Fruit fly (Drosophila melanogaster) whole organism, wandering third instar larva: ENCODE results near the gene fy.

ENCODE experiments used
- Dif ChIP-seq: fragments of 200-275, 200-300 bp; sonication (Bioruptor generic); optimal IDR thresholded peaks from 2 replicates; lab custom pipeline; 2018; ENCODE audit warnings: missing biosample characterization, missing genetic modification characterization; ENCODE audit not compliant: partially characterized antibody
- br ChIP-seq: fragments of 200-800 bp; sonication (Bioruptor generic); optimal IDR thresholded peaks from 2 replicates; lab custom pipeline; 2016; ENCODE audit warnings: missing biosample characterization, missing genetic modification characterization
- h ChIP-seq: fragments of 200-800 bp; sonication (Bioruptor generic); optimal IDR thresholded peaks from 3 replicates; lab custom pipeline; 2016; ENCODE audit warnings: missing biosample characterization, mild to moderate bottlenecking, missing genetic modification characterization
- lola ChIP-seq: fragments of >200 bp; optimal IDR thresholded peaks from 2 replicates; lab custom pipeline; 2017; ENCODE audit warnings: missing biosample characterization, missing genetic modification characterization
- sage ChIP-seq: fragments of 200-800 bp; sonication (Bioruptor generic); optimal IDR thresholded peaks from 2 replicates; lab custom pipeline; 2016; ENCODE audit warnings: missing biosample characterization, mild to moderate bottlenecking, missing genetic modification characterization
- usp ChIP-seq: fragments of >200 bp; optimal IDR thresholded peaks from 2 replicates; lab custom pipeline; 2017; ENCODE audit warnings: missing biosample characterization, missing genetic modification characterization

dm6 chr2L:8402928-8403285, at the start of gene fy:
- TF ChIP-seq h (no peak), lola (GFP tag; lab: Kevin White, UChicago) (no peak), br (GFP tag; lab: Kevin White, UChicago) (no peak), sage (GFP tag; lab: Kevin White, UChicago) (no peak), Dif (no peak), usp (GFP tag; lab: Kevin White, UChicago) (no peak)
